Worm (Caenorhabditis elegans) whole organism, young adult: ENCODE data around the gene str-231.

Experiments
- B0261.1 ChIP-seq: sonication (generic microtip); optimal IDR thresholded peaks from 2 replicates; lab custom pipeline; 2016; ENCODE audit warnings: mild to moderate bottlenecking, missing genetic modification characterization, moderate library complexity, missing compliant biosample characterization
- F23B12.7 ChIP-seq: sonication (generic microtip); optimal IDR thresholded peaks from 2 replicates; lab custom pipeline; 2017; ENCODE audit warnings: missing genetic modification characterization, mild to moderate bottlenecking, missing compliant biosample characterization, antibody characterized with exemption, moderate library complexity; ENCODE audit not compliant: insufficient read depth
- F33H1.4 ChIP-seq: fragments of 200-800 bp; sonication (Bioruptor generic); IDR thresholded peaks from 2 replicates; pipeline ENCODE4 v1.3.6; 2022; ENCODE audit warnings: missing genetic modification reagents, missing genetic modification characterization, missing compliant biosample characterization
- F49E8.2 ChIP-seq: sonication (generic microtip); optimal IDR thresholded peaks from 3 replicates; lab custom pipeline; 2017; ENCODE audit warnings: missing genetic modification characterization, mild to moderate bottlenecking, missing compliant biosample characterization, antibody characterized with exemption, moderate library complexity; ENCODE audit not compliant: insufficient read depth
- F52B5.7 ChIP-seq: sonication (generic microtip); optimal IDR thresholded peaks from 2 replicates; lab custom pipeline; 2016; ENCODE audit warnings: mild to moderate bottlenecking, missing genetic modification characterization, missing compliant biosample characterization
- F55B11.4 ChIP-seq: sonication (generic microtip); optimal IDR thresholded peaks from 2 replicates; lab custom pipeline; 2016; ENCODE audit warnings: missing compliant biosample characterization, missing genetic modification characterization, borderline replicate concordance; ENCODE audit not compliant: insufficient read depth
- F57C9.4 ChIP-seq: sonication (generic microtip); optimal IDR thresholded peaks from 2 replicates; lab custom pipeline; 2017; ENCODE audit warnings: mild to moderate bottlenecking, missing genetic modification characterization, missing compliant biosample characterization
- Y53F4B.3 ChIP-seq: fragments of 200-800 bp; sonication (Bioruptor generic); IDR thresholded peaks from 2 replicates; pipeline ENCODE4 v1.3.6; 2022; ENCODE audit warnings: missing genetic modification reagents, missing genetic modification characterization, missing compliant biosample characterization
- Y79H2A.3 ChIP-seq: fragments of 200-800 bp; sonication (Bioruptor generic); conservative IDR thresholded peaks from 2 replicates; pipeline ENCODE4 v1.3.6; 2022; ENCODE audit warnings: missing genetic modification reagents, missing genetic modification characterization, missing compliant biosample characterization
- Y95B8A.8 ChIP-seq: fragments of 200-800 bp; sonication (Bioruptor generic); IDR thresholded peaks from 2 replicates; pipeline ENCODE4 v1.3.6; 2022; ENCODE audit warnings: missing genetic modification reagents, missing genetic modification characterization, missing compliant biosample characterization
- ZK185.1 ChIP-seq: sonication (generic microtip); optimal IDR thresholded peaks from 2 replicates; lab custom pipeline; 2016; ENCODE audit warnings: mild to moderate bottlenecking, missing genetic modification characterization, missing compliant biosample characterization; ENCODE audit not compliant: poor library complexity, severe bottlenecking
- attf-5 ChIP-seq: fragments of 200-800 bp; sonication (Bioruptor generic); optimal IDR thresholded peaks from 2 replicates; lab custom pipeline; 2018; ENCODE audit warnings: mild to moderate bottlenecking, missing genetic modification characterization, missing compliant biosample characterization
- attf-6 ChIP-seq: fragments of 200-800 bp; sonication (Bioruptor generic); IDR thresholded peaks from 2 replicates; pipeline ENCODE4 v1.3.6; 2022; ENCODE audit warnings: missing genetic modification reagents, missing genetic modification characterization, missing compliant biosample characterization
- bed-1 ChIP-seq: fragments of 200-800 bp; sonication (Bioruptor generic); IDR thresholded peaks from 2 replicates; pipeline ENCODE4 v1.3.6; 2022; ENCODE audit warnings: missing genetic modification reagents, missing genetic modification characterization, missing compliant biosample characterization
- bed-2 ChIP-seq: fragments of 200-800 bp; sonication (Bioruptor generic); IDR thresholded peaks from 2 replicates; pipeline ENCODE4 v1.3.6; 2022; ENCODE audit warnings: missing genetic modification reagents, missing genetic modification characterization, missing compliant biosample characterization
- cebp-1 ChIP-seq, 2 experiments: fragments of 200-800 bp in 1 of 2; sonication (Bioruptor generic) in 1 of 2; sonication (generic microtip) in 1 of 2; IDR thresholded peaks in 1 of 2; optimal IDR thresholded peaks in 1 of 2; 2 replicates each; pipeline versions ENCODE4 v1.3.6 to Lab custom; 2017 to 2022; ENCODE audit warnings: missing compliant biosample characterization in 2 of 2, missing genetic modification characterization in 2 of 2, mild to moderate bottlenecking in 1 of 2, missing genetic modification reagents in 1 of 2, moderate library complexity in 1 of 2
- ceh-100 ChIP-seq: fragments of 200-800 bp; sonication (Bioruptor generic); IDR thresholded peaks from 2 replicates; pipeline ENCODE4 v1.3.6; 2022; ENCODE audit warnings: missing genetic modification reagents, missing genetic modification characterization, missing compliant biosample characterization
- ceh-40 ChIP-seq: fragments of 200-800 bp; sonication (Bioruptor generic); IDR thresholded peaks from 2 replicates; pipeline ENCODE4 v1.3.6; 2022; ENCODE audit warnings: missing genetic modification characterization, missing compliant biosample characterization
- ceh-58 ChIP-seq: fragments of 200-800 bp; sonication (Bioruptor generic); IDR thresholded peaks from 2 replicates; pipeline ENCODE4 v1.3.6; 2022; ENCODE audit warnings: missing genetic modification characterization, missing compliant biosample characterization
- ceh-79 ChIP-seq: sonication (generic microtip); optimal IDR thresholded peaks from 2 replicates; lab custom pipeline; 2017; ENCODE audit warnings: mild to moderate bottlenecking, missing genetic modification characterization, missing compliant biosample characterization
- dpff-1 ChIP-seq: sonication (generic microtip); optimal IDR thresholded peaks from 2 replicates; lab custom pipeline; 2017; ENCODE audit warnings: mild to moderate bottlenecking, missing genetic modification characterization, missing compliant biosample characterization
- dpl-1 ChIP-seq: fragments of 150-350 bp; optimal IDR thresholded peaks from 2 replicates; lab custom pipeline; 2014; ENCODE audit warnings: missing biosample characterization, missing genetic modification reagents, missing genetic modification characterization
- ekl-4 ChIP-seq: fragments of 200-800 bp; sonication (Bioruptor generic); IDR thresholded peaks from 2 replicates; pipeline ENCODE4 v1.3.6; 2022; ENCODE audit warnings: missing genetic modification reagents, missing genetic modification characterization, missing compliant biosample characterization
- hlh-12 ChIP-seq: sonication (generic microtip); optimal IDR thresholded peaks from 2 replicates; lab custom pipeline; 2016; ENCODE audit warnings: missing genetic modification characterization, missing compliant biosample characterization
- hlh-26 ChIP-seq: fragments of 200-800 bp; sonication (Bioruptor generic); conservative IDR thresholded peaks from 2 replicates; pipeline ENCODE4 v1.3.6; 2022; ENCODE audit warnings: missing genetic modification reagents, missing genetic modification characterization, missing compliant biosample characterization
- hmg-1.2 ChIP-seq: fragments of 200-800 bp; sonication (Bioruptor generic); IDR thresholded peaks from 2 replicates; pipeline ENCODE4 v1.3.6; 2022; ENCODE audit warnings: missing genetic modification reagents, missing genetic modification characterization, missing compliant biosample characterization
- hsf-1 ChIP-seq: fragments of 200-800 bp; sonication (Bioruptor generic); IDR thresholded peaks from 2 replicates; pipeline ENCODE4 v1.3.6; 2022; ENCODE audit warnings: missing genetic modification reagents, missing genetic modification characterization, missing compliant biosample characterization
- lag-1 ChIP-seq: fragments of 200-800 bp; sonication (Bioruptor generic); IDR thresholded peaks from 2 replicates; pipeline ENCODE4 v1.3.6; 2022; ENCODE audit warnings: missing genetic modification reagents, missing genetic modification characterization, missing compliant biosample characterization
- let-607 ChIP-seq, 2 experiments: fragments of 200-800 bp in 1 of 2; sonication (Bioruptor generic) in 1 of 2; sonication (generic microtip) in 1 of 2; optimal IDR thresholded peaks; 2 replicates each; lab custom pipeline; 2016 to 2018; ENCODE audit warnings: mild to moderate bottlenecking in 2 of 2, missing compliant biosample characterization in 2 of 2, missing genetic modification characterization in 2 of 2, moderate library complexity in 2 of 2, missing genotype in 1 of 2
- lin-26 ChIP-seq: fragments of 200-800 bp; sonication (Bioruptor generic); IDR thresholded peaks from 2 replicates; pipeline ENCODE4 v1.3.6; 2022; ENCODE audit warnings: missing genetic modification reagents, missing genetic modification characterization, missing compliant biosample characterization
- lin-40 ChIP-seq: sonication (generic microtip); optimal IDR thresholded peaks from 2 replicates; lab custom pipeline; 2016; ENCODE audit warnings: missing genetic modification characterization, mild to moderate bottlenecking, missing compliant biosample characterization, missing genotype, missing genetic modification reagents
- lin-54 ChIP-seq: fragments of 200-800 bp; sonication (Bioruptor generic); optimal IDR thresholded peaks from 2 replicates; lab custom pipeline; 2018; ENCODE audit warnings: mild to moderate bottlenecking, missing genetic modification characterization, missing compliant biosample characterization
- lsy-27 ChIP-seq: sonication (generic microtip); optimal IDR thresholded peaks from 2 replicates; lab custom pipeline; 2017; ENCODE audit warnings: missing genetic modification characterization, mild to moderate bottlenecking, missing compliant biosample characterization, antibody characterized with exemption, missing genotype, borderline replicate concordance; ENCODE audit not compliant: insufficient read depth
- madf-8 ChIP-seq: fragments of 200-800 bp; sonication (Bioruptor generic); conservative IDR thresholded peaks from 2 replicates; pipeline ENCODE4 v1.3.6; 2022; ENCODE audit warnings: missing genetic modification reagents, missing genetic modification characterization, missing compliant biosample characterization
- mxl-1 ChIP-seq: sonication (generic microtip); optimal IDR thresholded peaks from 2 replicates; lab custom pipeline; 2016; ENCODE audit warnings: missing genetic modification characterization, missing compliant biosample characterization
- nfya-1 ChIP-seq: sonication (generic microtip); optimal IDR thresholded peaks from 2 replicates; lab custom pipeline; 2017; ENCODE audit warnings: antibody characterized with exemption, missing compliant biosample characterization, missing genetic modification characterization, borderline replicate concordance; ENCODE audit not compliant: insufficient read depth
- nfya-2 ChIP-seq: fragments of 200-800 bp; sonication (Bioruptor generic); IDR thresholded peaks from 2 replicates; pipeline ENCODE4 v1.3.6; 2022; ENCODE audit warnings: missing genetic modification reagents, missing genetic modification characterization, missing compliant biosample characterization
- nhr-179 ChIP-seq: sonication (generic microtip); optimal IDR thresholded peaks from 2 replicates; lab custom pipeline; 2016; ENCODE audit warnings: mild to moderate bottlenecking, missing genetic modification characterization, missing compliant biosample characterization
- nhr-27 ChIP-seq: fragments of 200-800 bp; sonication (Bioruptor generic); optimal IDR thresholded peaks from 2 replicates; lab custom pipeline; 2018; ENCODE audit warnings: mild to moderate bottlenecking, missing genetic modification characterization, moderate library complexity, missing compliant biosample characterization
- repo-1 ChIP-seq: sonication (generic microtip); optimal IDR thresholded peaks from 2 replicates; lab custom pipeline; 2017; ENCODE audit warnings: mild to moderate bottlenecking, missing genetic modification characterization, missing compliant biosample characterization
- sdz-38 ChIP-seq: sonication (generic microtip); optimal IDR thresholded peaks from 2 replicates; lab custom pipeline; 2016; ENCODE audit warnings: missing genotype, missing genetic modification characterization, missing compliant biosample characterization
- sea-2 ChIP-seq: fragments of 200-800 bp; sonication (Bioruptor generic); IDR thresholded peaks from 2 replicates; pipeline ENCODE4 v1.3.6; 2022; ENCODE audit warnings: missing genetic modification characterization, missing compliant biosample characterization
- snpc-3.4 ChIP-seq: sonication (generic microtip); optimal IDR thresholded peaks from 2 replicates; lab custom pipeline; 2017; ENCODE audit warnings: missing genetic modification characterization, mild to moderate bottlenecking, missing compliant biosample characterization, antibody characterized with exemption, moderate library complexity, missing genotype, missing genetic modification reagents
- tlf-1 ChIP-seq: fragments of 200-800 bp; sonication (Bioruptor generic); optimal IDR thresholded peaks from 2 replicates; lab custom pipeline; 2018; ENCODE audit warnings: mild to moderate bottlenecking, missing genetic modification characterization, missing compliant biosample characterization
- zfh-2 ChIP-seq: fragments of 200-800 bp; sonication (Bioruptor generic); conservative IDR thresholded peaks from 2 replicates; pipeline ENCODE4 v1.3.6; 2022; ENCODE audit warnings: missing genetic modification reagents, missing genetic modification characterization, missing compliant biosample characterization
- ztf-25 ChIP-seq: fragments of 200-800 bp; sonication (Bioruptor generic); IDR thresholded peaks from 2 replicates; pipeline ENCODE4 v1.3.6; 2022; ENCODE audit warnings: missing genetic modification reagents, missing genetic modification characterization, missing compliant biosample characterization

str-231 gene

DNA sequence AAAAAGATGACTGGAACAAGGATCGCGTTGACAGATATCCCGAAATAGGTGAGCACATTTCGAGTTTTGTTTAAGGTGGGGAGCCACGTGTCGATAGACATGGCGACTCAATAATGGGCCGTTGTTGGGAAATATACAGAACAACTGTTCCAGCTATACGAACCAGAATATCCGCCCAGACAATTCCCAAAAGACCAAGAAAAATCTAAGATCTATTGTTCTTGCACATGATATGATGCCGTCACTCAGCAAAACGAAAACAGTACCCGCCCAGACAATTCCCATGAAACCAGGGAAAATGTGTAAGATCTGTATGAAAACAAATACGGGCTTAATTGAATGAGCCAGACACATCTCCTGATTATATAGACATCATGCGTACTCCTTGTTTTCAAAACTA, at the start of gene str-231:
Gene str-231 (minus strand): TSS at position 101 of the 400 bp plus-strand sequence.
- TF ChIP-seq ekl-4 (no peak), hlh-12 (tag; lab: Kevin White, UChicago) (no peak), hmg-1.2 (GFP tag; lab: Robert Waterston, UW) (no peak), dpff-1 (tag; lab: Kevin White, UChicago) (no peak), F57C9.4 (no peak), let-607 (tag; optimal IDR thresholded peaks at IDR 0.05; lab: Kevin White, UChicago) (no peak), F49E8.2 (tag; lab: Kevin White, UChicago) (no peak), F52B5.7 (no peak), B0261.1 (tag; lab: Kevin White, UChicago) (no peak), repo-1 (no peak)
- TF ChIP-seq, all 124 proteins: peak for 0

DNA sequence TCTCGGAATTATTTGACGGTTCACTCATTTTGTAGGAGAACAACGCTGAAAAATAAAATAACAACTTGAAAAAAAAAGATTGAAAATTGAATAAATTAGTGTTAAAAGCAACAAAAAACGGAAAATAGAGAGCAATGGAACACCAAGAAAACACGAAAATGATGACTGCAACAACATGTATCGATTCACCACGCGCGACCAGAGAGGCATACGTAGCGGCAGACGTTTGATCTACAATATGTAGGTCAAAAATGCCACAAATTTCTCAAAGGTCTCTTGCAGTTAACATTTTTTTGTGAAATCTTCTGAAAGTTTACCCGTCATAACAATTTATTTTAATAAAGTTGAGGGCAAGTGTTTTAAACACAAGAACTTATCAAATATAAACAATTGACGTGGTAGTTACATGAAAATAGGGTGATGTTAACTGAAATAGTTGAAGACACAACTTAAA, 49.6 kb upstream of the str-231 start, which contains the start of gene F14H3.5:
Gene F14H3.5 (minus strand): TSS at position 51 of the 454 bp plus-strand sequence.
- 0 out of 2 replicates have a peak, but pooled peaks have one; percentile 54 for TF ChIP-seq hsf-1 (GFP tag; lab: Robert Waterston, UW)
- TF ChIP-seq lin-26 (GFP tag; lab: Robert Waterston, UW), result no peak
- no peak for TF ChIP-seq nfya-1 (tag; lab: Kevin White, UChicago)
- TF ChIP-seq dpl-1 (GFP tag; lab: Kevin White, UChicago), result peak; percentile 46
- no peak for TF ChIP-seq bed-2
- TF ChIP-seq F23B12.7 (tag; lab: Kevin White, UChicago), result no peak
- no peak for TF ChIP-seq nfya-2
- no peak for TF ChIP-seq ceh-40 (GFP tag; lab: Robert Waterston, UW)
- TF ChIP-seq attf-5 (GFP tag; lab: Kevin White, UChicago), result no peak
- TF ChIP-seq lsy-27 (tag; lab: Kevin White, UChicago), result no peak
- no peak for TF ChIP-seq cebp-1 (GFP tag; IDR thresholded peaks at IDR 0.05; lab: Robert Waterston, UW)
- TF ChIP-seq cebp-1 (tag; optimal IDR thresholded peaks at IDR 0.05; lab: Kevin White, UChicago), result no peak
- 0 out of 2 replicates have a peak, but pooled peaks have one; percentile 26 for TF ChIP-seq Y79H2A.3
- TF ChIP-seq nhr-27 (tag; lab: Kevin White, UChicago), result no peak
- TF ChIP-seq sea-2 (GFP tag; lab: Robert Waterston, UW), result no peak
- TF ChIP-seq ZK185.1 (tag; lab: Kevin White, UChicago), result no peak
- no peak for TF ChIP-seq mxl-1 (tag; lab: Kevin White, UChicago)
- TF ChIP-seq hmg-1.2 (GFP tag; lab: Robert Waterston, UW), result no peak
- no peak for TF ChIP-seq F33H1.4 (GFP tag; lab: Robert Waterston, UW)
- no peak for TF ChIP-seq ztf-25 (GFP tag; lab: Robert Waterston, UW)
- no peak for TF ChIP-seq Y53F4B.3 (GFP tag; lab: Robert Waterston, UW)
- TF ChIP-seq tlf-1, result no peak
- TF ChIP-seq ceh-79 (tag; lab: Kevin White, UChicago), result no peak
- TF ChIP-seq lin-40, result no peak
- TF ChIP-seq F55B11.4 (tag; lab: Kevin White, UChicago), result no peak
- TF ChIP-seq zfh-2 (GFP tag; lab: Robert Waterston, UW), result no peak
- TF ChIP-seq sdz-38, result no peak
- 0 out of 2 replicates have a peak, but pooled peaks have one; percentile 26 for TF ChIP-seq madf-8 (GFP tag; lab: Robert Waterston, UW)
- no peak for TF ChIP-seq repo-1
- TF ChIP-seq Y95B8A.8, result no peak
- no peak for TF ChIP-seq nhr-179 (tag; lab: Kevin White, UChicago)
- TF ChIP-seq lag-1 (GFP tag; lab: Robert Waterston, UW), result no peak
- peak; percentile 38 for TF ChIP-seq snpc-3.4 (tag; lab: Kevin White, UChicago)
- TF ChIP-seq ceh-58 (GFP tag; lab: Robert Waterston, UW), result no peak
- TF ChIP-seq bed-1 (GFP tag; lab: Robert Waterston, UW), result no peak
- 0 out of 2 replicates have a peak, but pooled peaks have one; percentile 7 for TF ChIP-seq attf-6
- TF ChIP-seq hlh-26 (GFP tag; lab: Robert Waterston, UW), result no peak
- TF ChIP-seq lin-54 (GFP tag; lab: Kevin White, UChicago), result no peak
- TF ChIP-seq ceh-100 (GFP tag; lab: Robert Waterston, UW), result no peak
